Fruit fly (Drosophila melanogaster): ENCODE data around the gene Srrm1.

Gene Srrm1

DNA sequence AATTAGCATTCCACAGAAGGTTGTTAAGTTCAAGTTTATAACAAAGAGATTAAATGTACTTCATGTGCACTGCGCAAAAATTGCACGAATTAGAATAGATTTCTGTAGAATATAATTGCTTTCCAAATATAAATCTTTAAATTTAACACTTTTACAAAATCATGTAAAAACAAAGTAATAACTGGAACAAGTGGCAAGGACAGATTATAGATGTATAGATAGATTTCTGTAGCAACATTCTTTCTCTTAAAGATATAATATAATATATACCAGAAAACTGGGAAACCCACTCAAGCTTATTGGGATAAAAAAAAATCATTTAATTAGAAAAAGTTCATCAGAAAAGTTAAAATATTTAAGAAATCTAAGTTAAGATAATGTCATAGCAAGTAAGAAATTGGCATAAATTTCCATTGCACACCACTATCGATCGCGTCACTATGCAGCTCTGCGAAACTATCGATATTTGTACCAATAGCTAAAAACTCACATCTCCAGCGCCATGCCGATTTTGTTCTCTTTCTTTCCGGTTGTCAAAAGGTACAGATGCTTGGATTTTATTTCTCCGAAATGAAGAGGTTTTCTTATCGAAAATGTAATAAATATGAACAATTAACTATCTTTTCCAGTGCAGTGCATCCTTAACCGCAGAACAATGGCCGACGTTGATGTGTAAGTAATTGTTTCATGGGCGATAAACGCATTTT, 13.6 kb upstream of the Srrm1 start, which contains the start of gene RpS12 (continued):
- TF ChIP-seq CkIIα-i1 (GFP tag; IDR thresholded peaks at IDR 0.05) = 0 out of 2 replicates have a peak, but pooled peaks have one; percentile 38
- peak; percentile 77 for TF ChIP-seq CG1647 (GFP tag; optimal IDR thresholded peaks at IDR 0.05)
- TF ChIP-seq sim (GFP tag; IDR thresholded peaks at IDR 0.05) = 0 out of 2 replicates have a peak, but pooled peaks have one; percentile 25
- TF ChIP-seq wek (GFP tag; optimal IDR thresholded peaks at IDR 0.05) = peak; percentile 88
- TF ChIP-seq ken (GFP tag; IDR thresholded peaks at IDR 0.05) = peak; percentile 76; the same call in 2 of the 3 replicates
- peak; percentile 89 for TF ChIP-seq Meics (GFP tag; optimal IDR thresholded peaks at IDR 0.05)
- peak; percentile 64 for TF ChIP-seq CG12236 (GFP tag; optimal IDR thresholded peaks at IDR 0.05)
- TF ChIP-seq Opbp (GFP tag; IDR thresholded peaks at IDR 0.05; ENCODE audit: partially characterized antibody) = peak; percentile 90
- TF ChIP-seq ci (GFP tag; IDR thresholded peaks at IDR 0.05) = peak; percentile 95
- peak; percentile 50 to 85 for TF ChIP-seq dpn (GFP tag; optimal IDR thresholded peaks at IDR 0.05)
- peak; percentile 54 for TF ChIP-seq Lhr (GFP tag; optimal IDR thresholded peaks at IDR 0.05)
- peak; percentile 82 for TF ChIP-seq gro (GFP tag; optimal IDR thresholded peaks at IDR 0.05)
- TF ChIP-seq dmrt99B (tag; optimal IDR thresholded peaks at IDR 0.05) = peak; percentile 54
- peak; percentile 68 for TF ChIP-seq ap (GFP tag; IDR thresholded peaks at IDR 0.05)
- TF ChIP-seq toy (GFP tag; IDR thresholded peaks at IDR 0.05) = peak; percentile 64; the same call in 1 of the 2 replicates
- TF ChIP-seq CG8924 (tag; optimal IDR thresholded peaks at IDR 0.05) = peak; percentile 55
- no peak for TF ChIP-seq CG8765 (GFP tag; IDR thresholded peaks at IDR 0.05)
- TF ChIP-seq fd64A (GFP tag; optimal IDR thresholded peaks at IDR 0.05) = peak; percentile 63
- TF ChIP-seq Awh (GFP tag; IDR thresholded peaks at IDR 0.05) = 0 out of 2 replicates have a peak, but pooled peaks have one; percentile 49
- no peak for TF ChIP-seq ftz-f1 (GFP tag; optimal IDR thresholded peaks at IDR 0.05)
- peak; percentile 59 for TF ChIP-seq CG18764 (GFP tag; optimal IDR thresholded peaks at IDR 0.05)
- TF ChIP-seq CG43689 (GFP tag; IDR thresholded peaks at IDR 0.05) = peak; percentile 36; the same call in 1 of the 2 replicates
- TF ChIP-seq CG30020 (tag; optimal IDR thresholded peaks at IDR 0.05) = peak; percentile 81
- TF ChIP-seq pros (GFP tag; optimal IDR thresholded peaks at IDR 0.05) = no peak
- no peak for TF ChIP-seq CG11695 (GFP tag; IDR thresholded peaks at IDR 0.05)
- peak; percentile 80 for TF ChIP-seq row (GFP tag; IDR thresholded peaks at IDR 0.05)
- peak; percentile 37 for TF ChIP-seq tup (GFP tag; optimal IDR thresholded peaks at IDR 0.05)
- peak; percentile 29; the same call in 1 of the 2 replicates for TF ChIP-seq CG31224 (GFP tag; IDR thresholded peaks at IDR 0.05)
- TF ChIP-seq TFAM (GFP tag; optimal IDR thresholded peaks at IDR 0.05) = peak; percentile 27
- TF ChIP-seq CG5245 (GFP tag; optimal IDR thresholded peaks at IDR 0.05) = peak; percentile 27
- TF ChIP-seq CG16863 (GFP tag; optimal IDR thresholded peaks at IDR 0.05) = peak; percentile 35
- peak; percentile 78 for TF ChIP-seq CG18599 (GFP tag; optimal IDR thresholded peaks at IDR 0.05)
- peak; percentile 31 for TF ChIP-seq Ssrp (tag; optimal IDR thresholded peaks at IDR 0.05)
- peak; percentile 60 for TF ChIP-seq Hand (GFP tag; optimal IDR thresholded peaks at IDR 0.05)
- TF ChIP-seq CG2116 (GFP tag; optimal IDR thresholded peaks at IDR 0.05) = peak; percentile 99
- peak; percentile 83 for TF ChIP-seq CrebB (tag; optimal IDR thresholded peaks at IDR 0.05)
- TF ChIP-seq tio (GFP tag; optimal IDR thresholded peaks at IDR 0.05) = peak; percentile 45
- TF ChIP-seq gcm2 (GFP tag; optimal IDR thresholded peaks at IDR 0.05) = peak; percentile 83
- TF ChIP-seq CG17612 (GFP tag; IDR thresholded peaks at IDR 0.05) = no peak
- peak; percentile 82 for TF ChIP-seq CHES-1-like (GFP tag; optimal IDR thresholded peaks at IDR 0.05)
- TF ChIP-seq Sox102F (GFP tag; optimal IDR thresholded peaks at IDR 0.05) = peak; percentile 34
- TF ChIP-seq CG15479 (GFP tag; optimal IDR thresholded peaks at IDR 0.05) = no peak
- peak; percentile 59 for TF ChIP-seq CG11504 (tag; optimal IDR thresholded peaks at IDR 0.05)
- peak; percentile 77 for TF ChIP-seq CG12104 (GFP tag; optimal IDR thresholded peaks at IDR 0.05)
- TF ChIP-seq h (optimal IDR thresholded peaks at IDR 0.05) = no peak
- no peak for TF ChIP-seq Tbp (GFP tag; optimal IDR thresholded peaks at IDR 0.05)
- TF ChIP-seq CG10462 (GFP tag; optimal IDR thresholded peaks at IDR 0.05) = peak; percentile 53
- TF ChIP-seq CG17385 (GFP tag; optimal IDR thresholded peaks at IDR 0.05) = peak; percentile 78
- peak; percentile 28 for TF ChIP-seq CG10147 (GFP tag; optimal IDR thresholded peaks at IDR 0.05)
- peak; percentile 97 for TF ChIP-seq NC2β (GFP tag; optimal IDR thresholded peaks at IDR 0.05)
